Worm (Caenorhabditis elegans): ENCODE measurements around the gene T25B9.4.

DNA sequence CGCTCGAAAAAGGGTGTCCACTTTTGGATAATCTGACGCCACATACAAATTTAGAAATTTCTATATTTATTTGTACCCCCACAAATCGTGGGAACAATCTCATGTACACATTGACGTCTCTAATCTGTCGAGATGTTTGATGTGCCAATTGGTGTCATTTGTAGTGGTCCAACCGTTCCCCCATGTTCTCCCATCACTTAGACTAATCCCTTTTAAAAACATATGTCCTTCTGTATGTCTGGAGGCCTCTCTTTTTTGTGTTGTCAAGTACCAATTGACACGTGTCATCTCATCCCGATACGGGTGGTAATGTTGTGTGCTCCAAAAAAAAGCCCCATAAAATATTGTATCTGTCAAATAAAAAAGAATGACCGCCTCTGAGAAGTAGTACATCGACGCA is 12.2 kb downstream of the T25B9.4 start:
- TF ChIP-seq nfya-1 (tag; optimal IDR thresholded peaks at IDR 0.05; ENCODE audit: borderline replicate concordance, insufficient read depth) (no peak), ceh-100 (GFP tag; IDR thresholded peaks at IDR 0.05) (no peak), atf-7 (tag; optimal IDR thresholded peaks at IDR 0.05) (no peak)
